Fruit fly (Drosophila melanogaster): Measurements from ENCODE around the gene spn-A.
A peak's percentile ranks its signal among the peaks of the same experiment; 100 is the strongest.

The spn-A gene

DNA sequence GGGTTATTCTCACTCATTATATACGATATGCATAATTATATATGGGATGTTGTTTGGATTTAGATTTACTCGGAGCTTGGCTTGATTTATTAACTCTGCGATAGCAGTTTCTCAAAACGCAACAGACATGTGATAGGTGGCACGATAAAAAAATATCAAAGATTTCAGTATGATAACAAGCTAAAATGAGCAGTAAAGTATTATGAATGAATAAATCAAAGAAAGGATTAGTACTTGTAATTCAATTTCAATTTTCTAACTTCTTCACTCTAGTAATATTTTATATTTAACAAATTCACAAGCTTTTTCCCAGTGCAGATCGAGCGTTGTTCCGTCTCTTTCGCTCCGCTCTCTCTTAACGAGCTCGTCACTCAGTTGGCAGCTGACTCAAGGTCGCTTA is 28.3 kb upstream of the spn-A start:
- no peak for TF ChIP-seq CTCF (optimal IDR thresholded peaks at IDR 0.05)
- no peak for TF ChIP-seq CG8478 (optimal IDR thresholded peaks at IDR 0.05)

DNA sequence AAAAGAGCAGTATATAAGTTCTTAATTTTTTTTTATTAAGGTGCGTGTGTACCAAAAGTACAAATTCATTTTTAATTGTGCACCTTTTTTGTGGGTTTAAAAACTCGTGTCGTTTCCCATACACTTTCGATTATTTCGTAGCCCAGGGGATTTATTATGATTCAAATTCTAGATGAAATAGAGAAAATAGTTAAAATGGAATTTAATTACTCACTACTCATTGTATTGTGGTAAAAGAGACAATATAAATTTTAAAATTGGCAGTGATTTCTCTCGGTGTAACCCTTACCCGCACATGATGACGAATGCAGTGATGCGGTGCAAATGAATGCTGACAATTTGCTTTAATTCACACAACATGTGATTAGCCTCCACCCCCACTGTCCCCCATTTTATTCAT is 27.4 kb upstream of the spn-A start:
- no peak for TF ChIP-seq CG8478 (optimal IDR thresholded peaks at IDR 0.05)
- TF ChIP-seq CTCF (optimal IDR thresholded peaks at IDR 0.05), result no peak

DNA sequence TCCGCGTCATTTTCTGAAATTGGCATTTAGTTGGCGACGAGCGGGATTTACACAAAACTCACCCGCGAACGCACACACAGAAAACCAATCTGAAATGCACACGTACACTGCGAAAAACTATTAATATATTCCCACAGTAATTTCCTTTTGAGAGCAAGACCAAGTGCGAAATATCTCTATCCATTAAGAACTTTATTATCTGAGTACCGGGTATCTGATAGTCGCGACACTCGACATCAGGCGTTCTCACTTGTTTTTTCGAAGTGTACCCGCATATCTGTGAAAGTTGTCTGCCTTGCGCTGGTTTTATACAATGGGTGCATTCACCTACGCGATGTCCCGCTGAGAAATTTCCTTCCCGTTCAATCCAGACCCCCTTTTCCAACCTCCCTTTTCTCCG is 20.3 kb upstream of the spn-A start:
- TF ChIP-seq CG8478 (optimal IDR thresholded peaks at IDR 0.05), result no peak
- no peak for TF ChIP-seq CTCF (optimal IDR thresholded peaks at IDR 0.05)

DNA sequence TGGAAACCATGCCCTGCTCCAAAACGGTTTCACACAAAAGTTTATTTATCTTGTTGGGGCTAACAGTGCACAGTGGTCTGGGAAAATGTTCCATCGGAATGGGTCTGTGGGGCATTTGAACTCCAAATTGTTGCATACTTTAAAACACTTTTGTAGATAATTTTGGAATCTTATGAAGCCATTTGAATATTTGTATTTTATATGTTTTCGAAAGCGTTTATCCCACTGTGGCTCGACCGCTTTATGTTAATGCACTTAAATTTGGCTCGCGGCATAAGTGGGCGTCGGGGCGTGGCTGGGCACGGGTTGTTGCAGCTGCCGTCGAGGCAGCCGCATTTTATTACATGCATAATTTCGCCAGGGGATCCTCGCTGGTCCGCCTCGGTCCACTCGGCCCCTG is 16.0 kb upstream of the spn-A start:
- TF ChIP-seq CTCF (optimal IDR thresholded peaks at IDR 0.05), result no peak
- TF ChIP-seq CG8478 (optimal IDR thresholded peaks at IDR 0.05), result no peak

DNA sequence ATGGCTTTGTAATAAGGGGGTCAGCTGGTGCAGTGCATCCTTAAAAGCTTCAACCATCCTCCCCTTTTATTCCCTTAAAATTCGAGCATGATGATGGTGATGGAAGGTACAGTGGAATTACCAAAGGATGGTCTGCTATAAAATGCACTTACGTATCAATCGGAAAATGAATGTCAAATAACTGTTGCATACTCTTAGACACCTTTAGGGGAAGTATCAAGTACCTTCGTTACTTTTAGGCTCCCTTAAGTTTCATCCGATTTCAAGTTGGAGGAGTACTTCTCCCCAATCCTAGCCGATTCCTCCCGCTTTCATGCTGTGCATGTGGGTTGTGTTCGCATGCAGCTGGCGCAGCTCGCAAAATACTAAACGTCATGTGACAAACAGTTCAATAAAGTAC is 14.4 kb upstream of the spn-A start:
- TF ChIP-seq CTCF (optimal IDR thresholded peaks at IDR 0.05), result no peak
- TF ChIP-seq CG8478 (optimal IDR thresholded peaks at IDR 0.05), result no peak

DNA sequence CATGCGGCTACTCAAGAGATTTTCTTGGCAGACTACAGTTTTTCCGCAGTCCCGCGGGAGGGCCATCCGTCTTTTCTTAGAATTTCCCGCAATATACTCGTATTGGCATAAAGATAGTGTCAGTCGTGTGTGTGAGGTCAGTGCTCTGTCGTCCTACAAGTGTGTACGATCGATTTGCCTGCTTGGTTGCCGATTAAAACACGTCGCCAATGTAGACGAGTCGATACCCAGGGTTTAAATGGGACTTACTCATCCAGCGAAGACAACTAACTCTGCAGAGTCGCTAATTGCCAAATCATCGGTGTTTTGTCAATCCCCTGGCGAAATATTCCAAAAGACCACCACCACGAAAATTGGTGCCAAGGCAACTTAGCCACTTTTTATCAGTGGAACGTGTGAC is 10.2 kb upstream of the spn-A start:
- TF ChIP-seq CTCF (optimal IDR thresholded peaks at IDR 0.05) (no peak), CG8478 (optimal IDR thresholded peaks at IDR 0.05) (no peak)

DNA sequence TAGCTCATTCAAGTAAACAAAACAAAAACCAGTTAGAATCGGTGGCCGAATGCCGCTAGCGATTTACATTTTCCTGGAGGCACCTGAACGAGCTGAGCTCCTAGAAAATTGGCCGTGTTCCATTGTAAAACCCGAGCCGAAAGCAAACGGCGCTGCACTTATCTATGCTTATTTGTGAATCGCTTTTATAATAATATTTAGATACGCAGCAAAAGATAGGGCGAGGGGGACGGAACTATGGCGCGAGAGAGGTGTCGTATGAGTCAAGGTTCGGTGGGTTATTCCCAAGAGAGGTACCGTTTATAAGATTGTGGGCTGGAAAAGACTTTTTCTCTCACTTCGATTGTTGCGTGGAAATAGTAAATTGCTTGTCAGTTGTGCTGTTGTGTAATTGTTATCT is 7.9 kb upstream of the spn-A start:
- TF ChIP-seq CTCF (optimal IDR thresholded peaks at IDR 0.05) (no peak), CG8478 (optimal IDR thresholded peaks at IDR 0.05) (no peak)

DNA sequence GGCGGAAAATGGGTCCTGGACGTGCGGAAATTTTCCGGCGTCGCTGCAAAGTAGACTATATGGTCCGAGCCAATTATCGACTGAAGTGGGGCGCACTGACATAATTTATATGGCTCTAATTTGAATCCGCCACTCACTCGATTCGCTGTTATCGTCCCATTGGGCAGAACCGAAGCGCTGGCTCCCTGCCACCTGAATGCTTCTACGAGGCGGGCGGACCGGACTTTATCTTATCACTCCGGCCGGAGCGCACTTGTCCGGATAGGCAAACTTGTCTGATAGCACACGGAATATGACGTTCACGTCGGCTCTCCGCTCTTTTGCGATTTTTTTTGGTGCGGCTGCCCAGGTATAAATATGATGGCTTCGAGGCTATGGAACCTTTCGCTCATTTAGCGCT is 6.7 kb upstream of the spn-A start:
- TF ChIP-seq CG8478 (optimal IDR thresholded peaks at IDR 0.05) (no peak), CTCF (optimal IDR thresholded peaks at IDR 0.05) (no peak)

DNA sequence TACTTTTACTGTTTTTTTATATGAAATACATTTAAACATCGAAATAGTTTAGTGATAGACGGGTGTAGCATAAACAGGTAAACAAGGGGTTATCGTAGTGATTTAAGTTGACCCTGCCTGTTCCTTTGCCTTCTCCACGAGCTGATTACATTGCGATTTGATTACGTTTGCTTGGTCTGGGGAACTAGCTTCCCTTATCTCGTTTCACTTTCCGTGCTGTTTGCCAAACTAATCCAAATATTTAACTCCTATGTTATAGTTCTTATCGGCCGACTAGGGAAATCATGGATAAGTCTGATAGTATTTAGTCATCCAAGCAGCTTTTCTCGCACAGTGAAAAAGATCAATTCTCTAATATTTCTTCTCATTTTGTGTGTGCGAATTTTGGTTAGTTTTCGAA is 6.1 kb upstream of the spn-A start:
- no peak for TF ChIP-seq CG8478 (optimal IDR thresholded peaks at IDR 0.05)
- no peak for TF ChIP-seq CTCF (optimal IDR thresholded peaks at IDR 0.05)

DNA sequence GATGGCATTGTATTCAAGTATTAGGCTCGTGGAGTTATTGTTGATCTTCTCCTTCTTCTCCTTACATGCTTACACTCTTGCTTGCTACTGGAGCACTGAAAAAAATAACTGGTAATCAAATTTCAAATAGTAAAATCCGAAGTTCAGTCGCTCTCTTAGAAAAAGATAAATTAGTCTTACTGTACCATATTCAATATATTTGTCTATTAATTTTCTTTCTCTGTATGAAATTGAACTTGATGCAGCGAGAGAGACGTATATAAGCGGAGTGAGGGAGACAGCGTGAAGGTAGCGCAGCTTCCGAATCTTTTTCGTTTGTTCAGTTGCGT is 5.3 kb upstream of the spn-A start:
- TF ChIP-seq CTCF (optimal IDR thresholded peaks at IDR 0.05) (no peak), CG8478 (optimal IDR thresholded peaks at IDR 0.05) (no peak)

DNA sequence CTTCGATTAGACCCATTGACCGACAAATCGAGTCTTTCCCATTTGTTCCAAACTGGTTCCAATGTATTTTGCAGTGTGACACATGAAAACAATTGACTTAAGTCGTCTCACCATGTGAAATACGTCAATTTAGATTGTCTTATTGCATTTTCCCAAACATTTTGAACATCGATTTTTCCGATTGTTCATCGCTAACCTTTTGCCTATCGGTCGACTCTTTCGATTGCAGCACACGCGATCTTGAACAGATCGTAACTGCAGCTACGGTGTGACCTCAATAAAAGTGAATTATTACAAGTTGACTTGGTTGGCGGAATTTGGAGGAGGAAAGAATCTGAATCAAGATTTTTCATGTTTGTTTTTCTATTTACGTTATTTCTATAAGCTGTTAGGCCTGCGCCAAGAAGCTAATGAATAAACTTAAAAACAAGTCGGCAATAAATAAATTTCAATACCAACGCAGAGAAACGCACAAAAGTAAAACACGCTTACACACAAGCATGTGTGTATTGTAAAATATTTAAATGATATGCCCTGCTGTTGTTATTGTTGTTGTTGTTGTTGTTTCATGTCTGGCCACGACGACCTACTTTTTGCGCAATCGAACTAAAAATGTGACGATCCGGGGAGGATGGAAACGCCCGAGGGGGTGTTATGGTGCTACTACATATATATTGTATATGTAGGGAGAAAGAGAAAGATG is 4.8 kb upstream of the spn-A start:
- TF ChIP-seq CG8478 (optimal IDR thresholded peaks at IDR 0.05) (no peak), CTCF (optimal IDR thresholded peaks at IDR 0.05) (no peak)

DNA sequence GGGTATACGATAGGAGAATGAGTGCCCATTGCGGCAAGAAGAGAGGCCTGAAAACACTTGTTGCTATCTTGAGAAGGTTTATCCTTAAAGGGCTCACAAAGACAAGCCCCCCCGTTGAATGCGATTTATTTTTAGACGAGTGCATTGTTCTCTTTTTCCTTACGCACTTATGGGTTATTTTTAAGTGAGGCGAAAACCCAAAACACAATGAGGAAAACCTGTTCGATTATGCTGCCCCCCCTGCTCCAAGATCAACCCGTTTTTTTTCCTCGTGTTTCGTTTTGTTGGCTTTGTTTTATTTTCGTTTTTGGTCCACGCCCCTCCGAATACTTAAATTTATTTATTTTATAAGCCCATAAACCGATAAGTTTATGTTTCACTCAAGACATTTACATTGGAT is 4.1 kb upstream of the spn-A start:
- TF ChIP-seq CTCF (optimal IDR thresholded peaks at IDR 0.05) (no peak), CG8478 (optimal IDR thresholded peaks at IDR 0.05) (no peak)

DNA sequence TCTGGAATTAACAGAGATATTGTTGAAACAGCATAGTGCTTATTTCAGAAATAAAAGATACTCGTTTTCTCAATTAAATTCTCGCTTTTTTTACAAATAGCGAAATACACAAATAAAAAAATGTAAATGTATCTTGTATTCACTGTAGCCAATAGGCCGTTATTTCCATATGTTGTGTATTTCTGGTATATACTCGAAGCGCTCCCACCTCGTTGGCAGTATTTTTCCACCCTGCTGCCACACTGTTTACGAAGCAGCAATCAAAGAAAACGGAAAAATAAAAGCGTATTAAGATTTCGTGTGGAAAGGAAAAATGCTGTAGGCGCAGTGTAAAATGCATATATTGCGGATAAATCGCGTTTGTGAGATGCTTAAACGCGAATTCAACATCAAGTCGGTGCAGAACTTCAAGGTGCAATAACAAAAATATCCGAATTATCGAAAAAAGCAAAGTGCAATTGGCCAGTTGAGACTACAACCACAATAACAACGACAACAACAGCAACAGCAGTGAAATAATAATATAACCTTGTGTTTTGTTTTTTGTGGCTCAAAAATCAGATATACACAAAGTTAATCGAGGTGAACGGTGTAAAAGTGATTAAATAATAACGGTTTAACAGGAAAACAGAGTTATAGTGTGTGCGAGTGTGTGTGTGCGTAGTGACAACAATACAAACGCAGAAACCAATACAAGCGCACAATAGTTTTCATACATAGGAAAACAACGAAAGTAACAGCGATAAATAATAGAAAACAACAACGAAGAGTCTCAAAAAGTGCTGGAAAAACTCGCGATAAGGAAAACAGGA is 2.4 kb upstream of the spn-A start, which contains the start of gene sima:
sima (plus strand) TSS at position 255 of the 812 bp plus-strand sequence.
- TF ChIP-seq CTCF (optimal IDR thresholded peaks at IDR 0.05), result peak in 1 of 2 experiments; percentile 20
- no peak for TF ChIP-seq CG8478 (optimal IDR thresholded peaks at IDR 0.05)

DNA sequence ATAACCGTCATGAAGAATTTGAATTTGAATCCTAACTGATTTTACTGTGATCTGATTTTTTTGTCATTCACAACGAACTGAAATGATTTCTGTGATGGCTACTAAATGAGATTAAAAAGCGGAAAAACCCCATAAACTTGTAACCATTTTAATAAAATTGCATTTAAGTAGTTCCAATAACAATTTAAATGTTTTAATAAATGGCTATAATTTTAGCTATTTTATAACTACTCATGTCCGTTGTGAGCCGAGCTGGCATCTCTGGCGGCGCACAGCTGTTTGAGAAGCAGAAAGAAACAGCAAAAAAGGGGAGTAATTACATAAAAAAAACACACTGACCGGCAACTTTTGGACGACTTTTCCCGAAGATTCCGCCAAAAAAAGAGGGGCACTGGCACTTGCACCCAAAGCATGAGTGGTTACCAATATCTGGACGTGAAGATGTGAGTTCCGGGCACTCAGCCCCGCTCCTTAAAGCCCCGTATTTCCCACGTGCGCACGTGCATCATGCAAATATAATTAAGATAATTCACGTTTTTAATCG is 827 bp upstream of the spn-A start, which contains the start of the genes CG7950 and Rpp14a:
CG7950 (plus strand) TSS at position 268 of the 544 bp plus-strand sequence.
Rpp14a (plus strand) TSS at position 268 of the 544 bp plus-strand sequence.
- TF ChIP-seq CG8478 (optimal IDR thresholded peaks at IDR 0.05) (no peak), CTCF (optimal IDR thresholded peaks at IDR 0.05) (no peak)

DNA sequence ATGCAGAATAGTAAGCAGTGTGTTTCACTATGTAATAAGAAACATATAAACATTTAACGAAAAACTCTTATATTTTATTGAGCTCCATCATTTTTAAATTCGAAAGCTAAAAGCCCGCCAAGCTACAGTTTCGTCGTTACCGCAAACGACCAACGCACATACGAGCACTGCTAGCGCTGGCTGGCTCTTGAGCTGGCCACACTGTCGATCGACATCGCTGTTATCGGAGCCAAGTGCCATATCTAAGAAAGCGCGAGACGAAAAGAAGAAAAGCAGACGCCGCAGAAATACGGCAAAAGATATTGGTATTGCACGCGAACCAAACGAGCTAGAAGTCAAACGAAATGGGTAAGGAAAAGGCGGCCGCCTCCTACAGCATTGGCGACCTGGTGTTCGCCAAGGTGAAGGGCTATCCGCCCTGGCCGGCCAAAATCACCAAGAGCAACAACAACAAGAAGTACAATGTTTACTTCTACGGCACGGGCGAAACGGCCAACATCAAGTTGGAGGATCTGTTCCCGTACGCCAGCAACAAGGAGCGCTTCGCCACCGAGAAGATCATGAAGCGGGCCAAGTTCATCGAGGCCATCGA is 3.3 kb downstream of the spn-A start, which contains the start of gene Jasper:
Jasper (plus strand) TSS at position 60 of the 592 bp plus-strand sequence.
- TF ChIP-seq CTCF (optimal IDR thresholded peaks at IDR 0.05), result peak; percentile 10 to 43
- TF ChIP-seq CG8478 (optimal IDR thresholded peaks at IDR 0.05), result no peak
